Fruit fly (Drosophila melanogaster) whole organism, adult: ENCODE measurements around the gene ND-B8.

ENCODE experiments used
- CG11617 ChIP-seq: fragments of 200-800 bp; sonication (Bioruptor generic); optimal IDR thresholded peaks from 2 replicates; lab custom pipeline; 2017; ENCODE audit warnings: mild to moderate bottlenecking, missing biosample characterization, missing genetic modification reagents, missing genetic modification characterization
- CG12768 ChIP-seq: fragments of 200-800 bp; sonication (Bioruptor generic); optimal IDR thresholded peaks from 2 replicates; lab custom pipeline; 2017; ENCODE audit warnings: missing biosample characterization, missing genetic modification characterization, mild to moderate bottlenecking, moderate library complexity, missing genetic modification reagents
- CG14711 ChIP-seq: fragments of 200-800 bp; sonication (Bioruptor generic); optimal IDR thresholded peaks from 2 replicates; lab custom pipeline; 2018; ENCODE audit warnings: missing biosample characterization, mild to moderate bottlenecking, missing genetic modification characterization, moderate library complexity
- CG1620 ChIP-seq: fragments of 200-800 bp; sonication (Bioruptor generic); optimal IDR thresholded peaks from 2 replicates; lab custom pipeline; 2016; ENCODE audit warnings: missing biosample characterization, missing genetic modification characterization
- CG33017 ChIP-seq: fragments of 200-800 bp; sonication (Bioruptor generic); optimal IDR thresholded peaks from 2 replicates; lab custom pipeline; 2018; ENCODE audit warnings: missing biosample characterization, mild to moderate bottlenecking, missing genetic modification characterization, moderate library complexity
- CG5204 ChIP-seq: fragments of 200-800 bp; sonication (Bioruptor generic); optimal IDR thresholded peaks from 2 replicates; lab custom pipeline; 2016; ENCODE audit warnings: missing biosample characterization, missing genetic modification characterization
- CG7045 ChIP-seq: fragments of 200-800 bp; sonication (Bioruptor generic); optimal IDR thresholded peaks from 2 replicates; lab custom pipeline; 2017; ENCODE audit warnings: missing biosample characterization, mild to moderate bottlenecking, missing genetic modification characterization
- CG7101 ChIP-seq: fragments of 200-800 bp; sonication (Bioruptor generic); optimal IDR thresholded peaks from 2 replicates; lab custom pipeline; 2018; ENCODE audit warnings: missing biosample characterization, mild to moderate bottlenecking, missing genetic modification characterization, moderate library complexity
- Clk ChIP-seq: fragments of 200-800 bp; sonication (Bioruptor generic); optimal IDR thresholded peaks from 2 replicates; lab custom pipeline; 2017; ENCODE audit warnings: missing biosample characterization, missing genetic modification characterization
- Crg-1 ChIP-seq: fragments of 200-800 bp; sonication (Bioruptor generic); optimal IDR thresholded peaks from 2 replicates; lab custom pipeline; 2016; ENCODE audit warnings: missing biosample characterization, missing genetic modification characterization
- Hr96 ChIP-seq: fragments of 200-800 bp; sonication (Bioruptor generic); optimal IDR thresholded peaks from 2 replicates; lab custom pipeline; 2016; ENCODE audit warnings: missing biosample characterization, missing genetic modification characterization
- Mnt ChIP-seq: fragments of 200-800 bp; sonication (Bioruptor generic); optimal IDR thresholded peaks from 2 replicates; lab custom pipeline; 2016; ENCODE audit warnings: missing biosample characterization, mild to moderate bottlenecking, missing genetic modification characterization
- bab1 ChIP-seq: fragments of 200-800 bp; sonication (Bioruptor generic); optimal IDR thresholded peaks from 3 replicates; lab custom pipeline; 2019; ENCODE audit warnings: missing biosample characterization, mild to moderate bottlenecking, missing genetic modification characterization, moderate library complexity
- cic ChIP-seq: fragments of 200-800 bp; sonication (Bioruptor generic); optimal IDR thresholded peaks from 2 replicates; lab custom pipeline; 2017; ENCODE audit warnings: missing biosample characterization, mild to moderate bottlenecking, missing genetic modification characterization, moderate library complexity
- cnc ChIP-seq, 2 experiments: fragments of >200 bp; optimal IDR thresholded peaks; 2 replicates each; lab custom pipeline; 2017
- kay ChIP-seq: fragments of 200-800 bp; sonication (Bioruptor generic); peaks from one replicate; lab custom pipeline; 2016; ENCODE audit warnings: missing biosample characterization, missing genetic modification characterization, borderline replicate concordance
- ovo ChIP-seq: fragments of 200-800 bp; sonication (Bioruptor generic); optimal IDR thresholded peaks from 2 replicates; lab custom pipeline; 2016; ENCODE audit warnings: missing biosample characterization, missing genetic modification characterization
- pad ChIP-seq: fragments of 200-800 bp; sonication (Bioruptor generic); optimal IDR thresholded peaks from 3 replicates; lab custom pipeline; 2017; ENCODE audit warnings: missing biosample characterization, missing genetic modification characterization, mild to moderate bottlenecking, moderate library complexity, missing genetic modification reagents
- tj ChIP-seq: fragments of 200-800 bp; sonication (Bioruptor generic); optimal IDR thresholded peaks from 3 replicates; lab custom pipeline; 2017; ENCODE audit warnings: missing biosample characterization, mild to moderate bottlenecking, missing genetic modification characterization, moderate library complexity
- toe ChIP-seq: fragments of 200-800 bp; sonication (Bioruptor generic); optimal IDR thresholded peaks from 2 replicates; lab custom pipeline; 2016; ENCODE audit warnings: missing biosample characterization, missing genetic modification characterization

Gene ND-B8

DNA sequence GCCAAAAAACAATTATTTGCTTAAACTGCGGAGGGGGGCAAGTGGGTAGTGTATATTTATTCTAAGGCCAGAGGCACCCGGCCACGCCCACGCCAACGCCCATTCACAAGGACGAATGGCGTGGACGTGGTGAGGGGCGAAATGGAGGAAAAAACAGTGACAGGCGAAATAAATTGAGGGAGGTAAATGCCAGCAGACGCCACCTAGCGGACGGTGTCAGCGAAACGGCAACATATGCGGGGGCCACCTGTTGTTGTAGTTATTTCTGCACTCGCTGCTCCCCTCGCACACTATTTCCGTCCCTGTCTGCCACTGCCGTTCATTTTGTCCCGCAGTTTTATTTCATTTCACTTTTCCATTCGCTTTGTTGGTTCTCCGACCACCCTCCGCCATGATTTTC, 36.4 kb upstream of the ND-B8 start:
- TF ChIP-seq Hr96 (GFP tag; lab: Kevin White, UChicago) (no peak), kay (peak; percentile 9)

DNA sequence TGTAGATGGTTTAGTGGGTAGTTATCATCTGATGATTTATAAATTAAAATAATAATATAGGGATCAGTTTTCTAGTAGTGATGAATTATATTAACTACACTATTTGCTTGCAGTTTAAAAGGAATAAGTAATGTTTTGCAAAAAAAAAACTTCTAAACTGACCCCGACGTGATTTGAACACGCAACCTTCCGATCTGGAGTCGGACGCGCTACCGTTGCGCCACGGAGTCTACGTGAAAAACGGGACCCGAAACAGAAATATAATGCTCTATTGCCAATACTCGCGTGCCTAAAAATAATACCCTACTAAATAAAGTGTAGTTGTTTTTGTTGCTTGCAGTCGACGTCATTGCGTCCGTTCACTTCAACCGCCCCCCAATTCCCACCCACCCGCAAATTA, 35.6 kb upstream of the ND-B8 start:
- TF ChIP-seq ovo (GFP tag; lab: Kevin White, UChicago) (no peak), CG7045 (GFP tag; lab: Kevin White, UChicago) (no peak), CG33017 (tag; lab: Kevin White, UChicago) (no peak), CG5204 (no peak), pad (GFP tag; lab: Kevin White, UChicago) (no peak), kay (no peak), Mnt (GFP tag; lab: Kevin White, UChicago) (no peak)

- TF ChIP-seq CG14711 (tag; lab: Kevin White, UChicago) (no peak), Clk (no peak), CG33017 (tag; lab: Kevin White, UChicago) (no peak), cic (GFP tag; lab: Kevin White, UChicago) (no peak), CG1620 (GFP tag; lab: Kevin White, UChicago) (no peak), CG12768 (GFP tag; lab: Kevin White, UChicago) (no peak), CG7045 (GFP tag; lab: Kevin White, UChicago) (no peak), pad (GFP tag; lab: Kevin White, UChicago) (no peak), Hr96 (GFP tag; lab: Kevin White, UChicago) (no peak), kay (no peak), Crg-1 (GFP tag; lab: Kevin White, UChicago) (no peak)
These were observed 32.3 kb upstream of the ND-B8 start for dm6 chr2L:4422154-4422553.

dm6 chr2L:4433608-4434007, 20.8 kb upstream of the ND-B8 start, which contains the start of the genes CG34177 and CG34178:
Gene CG34177, plus strand, starts transcription at chr2L:4433908.
Gene CG34178, plus strand, starts transcription at chr2L:4433908.
- TF ChIP-seq pad (GFP tag; lab: Kevin White, UChicago) = no peak
- no peak for TF ChIP-seq Clk
- TF ChIP-seq Crg-1 (GFP tag; lab: Kevin White, UChicago) = no peak
- TF ChIP-seq CG12768 (GFP tag; lab: Kevin White, UChicago) = no peak
- TF ChIP-seq bab1 (GFP tag; lab: Kevin White, UChicago) = no peak
- TF ChIP-seq cnc (optimal IDR thresholded peaks at IDR 0.05; lab: Kevin White, UChicago) = no peak
- TF ChIP-seq toe = no peak
- TF ChIP-seq Hr96 (GFP tag; lab: Kevin White, UChicago) = no peak
- TF ChIP-seq CG11617 (GFP tag; lab: Kevin White, UChicago) = no peak
- TF ChIP-seq CG1620 (GFP tag; lab: Kevin White, UChicago) = no peak
- TF ChIP-seq ovo (GFP tag; lab: Kevin White, UChicago) = no peak
- TF ChIP-seq CG14711 (tag; lab: Kevin White, UChicago) = no peak
- TF ChIP-seq CG5204 = no peak
- TF ChIP-seq CG7045 (GFP tag; lab: Kevin White, UChicago) = no peak
- TF ChIP-seq Mnt (GFP tag; lab: Kevin White, UChicago) = no peak
- TF ChIP-seq CG33017 (tag; lab: Kevin White, UChicago) = no peak
- TF ChIP-seq CG7101 (tag; lab: Kevin White, UChicago) = no peak
- no peak for TF ChIP-seq tj
- no peak for TF ChIP-seq cic (GFP tag; lab: Kevin White, UChicago)
- TF ChIP-seq kay = no peak

dm6 chr2L:4437487-4437886, 16.9 kb upstream of the ND-B8 start, which contains the start of gene CG43056:
Gene CG43056, plus strand, starts transcription at chr2L:4437787.
- TF ChIP-seq CG1620 (GFP tag; lab: Kevin White, UChicago) (no peak), cic (GFP tag; lab: Kevin White, UChicago) (no peak), Hr96 (GFP tag; lab: Kevin White, UChicago) (no peak), cnc (optimal IDR thresholded peaks at IDR 0.05; lab: Kevin White, UChicago) (no peak), bab1 (GFP tag; lab: Kevin White, UChicago) (no peak), CG14711 (tag; lab: Kevin White, UChicago) (no peak), kay (no peak), CG7101 (tag; lab: Kevin White, UChicago) (no peak), CG5204 (no peak), Mnt (GFP tag; lab: Kevin White, UChicago) (no peak), Clk (no peak), pad (GFP tag; lab: Kevin White, UChicago) (no peak), CG11617 (GFP tag; lab: Kevin White, UChicago) (no peak)

DNA sequence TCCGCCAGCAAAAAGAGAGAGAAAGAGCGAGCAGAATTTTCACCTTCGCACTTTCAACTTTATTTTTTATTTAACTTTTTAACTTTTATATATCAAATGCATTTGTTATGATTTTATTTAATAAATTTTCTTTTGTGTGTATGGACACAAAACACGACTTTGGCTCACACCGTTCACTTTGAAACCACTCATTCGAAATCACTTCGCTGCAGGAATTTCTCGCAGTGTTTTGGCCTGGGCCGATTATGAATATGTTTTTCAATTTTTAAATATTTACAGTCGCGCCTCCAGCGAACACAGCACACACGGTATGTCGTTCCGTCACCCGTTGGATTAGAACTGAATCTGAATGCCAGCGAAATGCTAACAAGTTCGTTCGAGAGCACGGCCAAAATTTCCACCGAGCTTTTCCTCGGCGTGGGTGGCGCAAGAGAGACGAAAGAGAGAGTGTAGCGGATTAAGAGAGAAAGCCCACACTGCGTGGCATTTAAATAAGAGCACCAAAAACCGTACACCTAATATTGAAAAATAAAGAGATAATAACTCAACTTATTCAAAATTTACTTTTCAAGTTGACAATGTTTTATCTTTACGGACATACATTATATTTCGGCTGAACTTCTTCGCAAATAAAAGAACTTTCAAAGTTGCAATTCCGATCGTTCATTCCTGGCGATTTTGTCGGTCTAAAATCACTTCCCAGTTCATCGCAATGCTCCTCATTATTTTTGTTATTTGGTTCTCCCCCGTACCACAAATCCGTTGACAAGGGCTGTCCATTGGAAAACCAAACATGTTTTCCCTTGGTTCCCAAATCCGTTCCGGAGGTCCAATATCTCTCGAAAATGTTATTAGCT, 13.3 kb upstream of the ND-B8 start, which contains the start of gene CG15431:
CG15431 (minus strand) TSS at position 402 of the 857 bp plus-strand sequence.
- peak; percentile 25 for TF ChIP-seq CG11617 (GFP tag; lab: Kevin White, UChicago)
- TF ChIP-seq Hr96 (GFP tag; lab: Kevin White, UChicago) = no peak
- no peak for TF ChIP-seq Mnt (GFP tag; lab: Kevin White, UChicago)
- TF ChIP-seq pad (GFP tag; lab: Kevin White, UChicago) = no peak
- no peak for TF ChIP-seq tj
- TF ChIP-seq bab1 (GFP tag; lab: Kevin White, UChicago) = no peak
- TF ChIP-seq kay = no peak
- peak; percentile 29 for TF ChIP-seq CG7045 (GFP tag; lab: Kevin White, UChicago)
- TF ChIP-seq CG5204 = no peak
- peak; percentile 5 for TF ChIP-seq CG33017 (tag; lab: Kevin White, UChicago)
